Fruit fly (Drosophila melanogaster) whole organism, embryonic: ENCODE results near the gene CG9986.
A peak's percentile ranks its signal among the peaks of the same experiment; 100 is the strongest.

ENCODE experiments used
- ATbp ChIP-seq: fragments of 200-800 bp; sonication (Bioruptor generic); optimal IDR thresholded peaks from 2 replicates; lab custom pipeline; 2017; ENCODE audit warnings: missing biosample characterization, mild to moderate bottlenecking, missing genetic modification characterization, missing genetic modification reagents
- CG12155 ChIP-seq: fragments of 200-800 bp; sonication (Bioruptor generic); optimal IDR thresholded peaks from 3 replicates; lab custom pipeline; 2016; ENCODE audit warnings: missing biosample characterization, missing genetic modification characterization
- CG12299 ChIP-seq: fragments of 200-800 bp; sonication (Bioruptor generic); optimal IDR thresholded peaks from 2 replicates; lab custom pipeline; 2018; ENCODE audit warnings: missing biosample characterization, mild to moderate bottlenecking, missing genetic modification characterization
- CG13775 ChIP-seq: fragments of 200-800 bp; sonication (Bioruptor generic); optimal IDR thresholded peaks from 3 replicates; lab custom pipeline; 2017; ENCODE audit warnings: missing biosample characterization, mild to moderate bottlenecking, missing genetic modification characterization
- CG14050 ChIP-seq: fragments of 200-800 bp; sonication (Bioruptor generic); IDR thresholded peaks from 3 replicates; pipeline ENCODE4 v1.3.6; 2022; ENCODE audit warnings: missing biosample characterization, missing genetic modification characterization
- CG1603 ChIP-seq: fragments of 200-800 bp; sonication (Bioruptor generic); optimal IDR thresholded peaks from 2 replicates; lab custom pipeline; 2019; ENCODE audit warnings: missing biosample characterization, mild to moderate bottlenecking, missing genetic modification characterization, moderate library complexity
- CG2202 ChIP-seq: fragments of 200-800 bp; sonication (Bioruptor generic); optimal IDR thresholded peaks from 2 replicates; lab custom pipeline; 2018; ENCODE audit warnings: missing biosample characterization, mild to moderate bottlenecking, missing genetic modification characterization
- CG34224 ChIP-seq: fragments of 200-800 bp; sonication (Bioruptor generic); IDR thresholded peaks from 3 replicates; pipeline ENCODE4 v1.3.6; 2022; ENCODE audit warnings: missing biosample characterization, missing genetic modification characterization; ENCODE audit not compliant: partially characterized antibody
- CG4617 ChIP-seq: fragments of 200-800 bp; sonication (Bioruptor generic); optimal IDR thresholded peaks from 3 replicates; lab custom pipeline; 2016; ENCODE audit warnings: missing biosample characterization, missing genetic modification characterization, borderline replicate concordance
- CG6765 ChIP-seq: fragments of 200-800 bp; sonication (Bioruptor generic); optimal IDR thresholded peaks from 3 replicates; lab custom pipeline; 2017; ENCODE audit warnings: missing biosample characterization, mild to moderate bottlenecking, missing genetic modification characterization
- CG7357 ChIP-seq: fragments of 200-800 bp; sonication (Bioruptor generic); IDR thresholded peaks from 3 replicates; pipeline ENCODE4 v1.3.6; 2022; ENCODE audit warnings: missing biosample characterization, missing genetic modification characterization
- CG8359 ChIP-seq: fragments of 200-800 bp; sonication (Bioruptor generic); optimal IDR thresholded peaks from 2 replicates; lab custom pipeline; 2017; ENCODE audit warnings: missing biosample characterization, mild to moderate bottlenecking, missing genetic modification characterization, borderline replicate concordance
- CG8924 ChIP-seq: fragments of 200-800 bp; optimal IDR thresholded peaks from 3 replicates; lab custom pipeline; 2019; ENCODE audit warnings: missing biosample characterization, mild to moderate bottlenecking, missing genetic modification characterization, moderate library complexity
- CG9932 ChIP-seq: fragments of 200-800 bp; sonication (Bioruptor generic); IDR thresholded peaks from 2 replicates; pipeline ENCODE4 v1.3.6; 2022; ENCODE audit warnings: missing biosample characterization, missing genetic modification characterization
- CoRest ChIP-seq: fragments of 200-800 bp; sonication (Bioruptor generic); optimal IDR thresholded peaks from 3 replicates; lab custom pipeline; 2018; ENCODE audit warnings: missing biosample characterization, mild to moderate bottlenecking, missing genetic modification characterization, moderate library complexity
- Dip3 ChIP-seq: fragments of 200-800 bp; sonication (Bioruptor generic); optimal IDR thresholded peaks from 3 replicates; lab custom pipeline; 2016; ENCODE audit warnings: missing biosample characterization, missing genetic modification characterization
- Dp ChIP-seq: fragments of 200-800 bp; sonication (Bioruptor generic); optimal IDR thresholded peaks from 2 replicates; lab custom pipeline; 2018; ENCODE audit warnings: missing biosample characterization, mild to moderate bottlenecking, missing genetic modification characterization, moderate library complexity
- E2f2 ChIP-seq: fragments of 200-800 bp; sonication (Bioruptor generic); IDR thresholded peaks from 2 replicates; pipeline ENCODE4 v1.3.6; 2022; ENCODE audit warnings: missing biosample characterization, missing genetic modification characterization
- Gug ChIP-seq: fragments of 200-800 bp; sonication (Bioruptor generic); IDR thresholded peaks from 4 replicates; pipeline ENCODE4 v1.3.6; 2022; ENCODE audit warnings: missing biosample characterization, missing genetic modification characterization
- Hr39 ChIP-seq: fragments of >200 bp; optimal IDR thresholded peaks from 2 replicates; lab custom pipeline; 2017
- Lhr ChIP-seq: fragments of 200-800 bp; sonication (Bioruptor generic); optimal IDR thresholded peaks from 3 replicates; lab custom pipeline; 2017; ENCODE audit warnings: mild to moderate bottlenecking, missing biosample characterization, missing genetic modification reagents, missing genetic modification characterization
- MBD-R2 ChIP-seq: fragments of 200-800 bp; sonication (Bioruptor generic); IDR thresholded peaks from 2 replicates; pipeline ENCODE4 v1.3.6; 2022; ENCODE audit warnings: missing biosample characterization, missing genetic modification characterization
- MESR4 ChIP-seq: fragments of 200-800 bp; sonication (Bioruptor generic); optimal IDR thresholded peaks from 2 replicates; lab custom pipeline; 2018; ENCODE audit warnings: missing biosample characterization, mild to moderate bottlenecking, missing genetic modification characterization, moderate library complexity
- NFAT ChIP-seq: fragments of 200-800 bp; sonication (Bioruptor generic); IDR thresholded peaks from 2 replicates; pipeline ENCODE4 v1.3.6; 2022; ENCODE audit warnings: missing biosample characterization, missing genetic modification characterization
- Sin3A ChIP-seq: fragments of >200 bp; optimal IDR thresholded peaks from 2 replicates; lab custom pipeline; 2018
- Sry-δ ChIP-seq: fragments of 200-800 bp; sonication (Bioruptor generic); optimal IDR thresholded peaks from 2 replicates; lab custom pipeline; 2016; ENCODE audit warnings: missing biosample characterization, missing genetic modification characterization
- amos ChIP-seq: fragments of 200-800 bp; sonication (Bioruptor generic); IDR thresholded peaks from 2 replicates; pipeline ENCODE4 v1.3.6; 2022; ENCODE audit warnings: missing biosample characterization, missing genetic modification characterization; ENCODE audit not compliant: partially characterized antibody
- ap ChIP-seq: fragments of 200-800 bp; sonication (Bioruptor generic); IDR thresholded peaks from 2 replicates; pipeline ENCODE4 v1.3.6; 2022; ENCODE audit warnings: missing biosample characterization, missing genetic modification characterization
- ato ChIP-seq: fragments of 200-800 bp; sonication (Bioruptor generic); IDR thresholded peaks from 2 replicates; pipeline ENCODE4 v1.3.6; 2022; ENCODE audit warnings: missing biosample characterization, missing genetic modification characterization; ENCODE audit not compliant: partially characterized antibody
- chm ChIP-seq: fragments of 200-800 bp; sonication (Bioruptor generic); IDR thresholded peaks from 2 replicates; pipeline ENCODE4 v1.3.6; 2022; ENCODE audit warnings: missing biosample characterization, missing genetic modification characterization
- ci ChIP-seq: fragments of 200-800 bp; sonication (Bioruptor generic); IDR thresholded peaks from 3 replicates; pipeline ENCODE4 v1.3.6; 2022; ENCODE audit warnings: missing biosample characterization, missing genetic modification characterization
- crol ChIP-seq: fragments of 200-800 bp; sonication (Bioruptor generic); IDR thresholded peaks from 2 replicates; pipeline ENCODE4 v1.3.6; 2022; ENCODE audit warnings: missing biosample characterization, missing genetic modification characterization
- dm ChIP-seq: fragments of 200-800 bp; sonication (Bioruptor generic); optimal IDR thresholded peaks from 3 replicates; lab custom pipeline; 2016; ENCODE audit warnings: missing biosample characterization, missing genetic modification characterization
- en ChIP-seq: fragments of 200-800 bp; sonication (Bioruptor generic); optimal IDR thresholded peaks from 2 replicates; lab custom pipeline; 2016; ENCODE audit warnings: missing biosample characterization, missing genetic modification characterization
- ewg ChIP-seq: fragments of 200-800 bp; sonication (Bioruptor generic); optimal IDR thresholded peaks from 3 replicates; lab custom pipeline; 2017; ENCODE audit warnings: mild to moderate bottlenecking, missing biosample characterization, missing genetic modification reagents, missing genetic modification characterization
- gcm2 ChIP-seq: fragments of 200-800 bp; sonication (Bioruptor generic); optimal IDR thresholded peaks from 2 replicates; lab custom pipeline; 2016; ENCODE audit warnings: missing biosample characterization, missing genetic modification characterization
- hkb ChIP-seq, 2 experiments: fragments of 200-800 bp in 1 of 2; fragments of >200 bp in 1 of 2; sonication (Bioruptor generic) in 1 of 2; IDR thresholded peaks in 1 of 2; optimal IDR thresholded peaks in 1 of 2; 2 replicates each; pipeline versions ENCODE4 v1.3.6 to Lab custom; 2017 to 2022; ENCODE audit warnings: missing biosample characterization in 1 of 2, missing genetic modification characterization in 1 of 2
- ken ChIP-seq: fragments of 200-800 bp; sonication (Bioruptor generic); IDR thresholded peaks from 3 replicates; pipeline ENCODE4 v1.3.6; 2022; ENCODE audit warnings: missing biosample characterization, missing genetic modification characterization
- nau ChIP-seq: fragments of 200-800 bp; sonication (Bioruptor generic); optimal IDR thresholded peaks from 3 replicates; lab custom pipeline; 2017; ENCODE audit warnings: missing biosample characterization, mild to moderate bottlenecking, missing genetic modification characterization, missing genetic modification reagents
- salm ChIP-seq: fragments of 200-800 bp; sonication (Bioruptor generic); optimal IDR thresholded peaks from 2 replicates; lab custom pipeline; 2018; ENCODE audit warnings: missing biosample characterization, mild to moderate bottlenecking, missing genetic modification characterization
- scrt ChIP-seq: fragments of 200-800 bp; sonication (Bioruptor generic); optimal IDR thresholded peaks from 2 replicates; lab custom pipeline; 2018; ENCODE audit warnings: missing biosample characterization, mild to moderate bottlenecking, missing genetic modification characterization, moderate library complexity
- sens ChIP-seq: fragments of 200-800 bp; sonication (Bioruptor generic); peaks from one replicate; lab custom pipeline; 2016; ENCODE audit warnings: missing biosample characterization, missing genetic modification characterization
- slbo ChIP-seq: fragments of 200-800 bp; sonication (Bioruptor generic); IDR thresholded peaks from 2 replicates; pipeline ENCODE4 v1.3.6; 2022; ENCODE audit warnings: missing biosample characterization, missing genetic modification characterization
- tll ChIP-seq, 2 experiments: fragments of 200-800 bp in 1 of 2; fragments of >200 bp in 1 of 2; sonication (Bioruptor generic) in 1 of 2; optimal IDR thresholded peaks; 2 replicates each; lab custom pipeline; 2017 to 2019; ENCODE audit warnings: missing biosample characterization in 2 of 2, missing genetic modification characterization in 2 of 2, mild to moderate bottlenecking in 1 of 2, moderate library complexity in 1 of 2
- toy ChIP-seq: fragments of 200-800 bp; sonication (Bioruptor generic); IDR thresholded peaks from 2 replicates; pipeline ENCODE4 v1.3.6; 2022; ENCODE audit warnings: missing biosample characterization, missing genetic modification characterization
- trem ChIP-seq: fragments of 200-800 bp; optimal IDR thresholded peaks from 3 replicates; lab custom pipeline; 2019; ENCODE audit warnings: missing biosample characterization, mild to moderate bottlenecking, missing genetic modification characterization, moderate library complexity
- yki ChIP-seq: fragments of >200 bp; optimal IDR thresholded peaks from 3 replicates; lab custom pipeline; 2018

CG9986 gene

DNA sequence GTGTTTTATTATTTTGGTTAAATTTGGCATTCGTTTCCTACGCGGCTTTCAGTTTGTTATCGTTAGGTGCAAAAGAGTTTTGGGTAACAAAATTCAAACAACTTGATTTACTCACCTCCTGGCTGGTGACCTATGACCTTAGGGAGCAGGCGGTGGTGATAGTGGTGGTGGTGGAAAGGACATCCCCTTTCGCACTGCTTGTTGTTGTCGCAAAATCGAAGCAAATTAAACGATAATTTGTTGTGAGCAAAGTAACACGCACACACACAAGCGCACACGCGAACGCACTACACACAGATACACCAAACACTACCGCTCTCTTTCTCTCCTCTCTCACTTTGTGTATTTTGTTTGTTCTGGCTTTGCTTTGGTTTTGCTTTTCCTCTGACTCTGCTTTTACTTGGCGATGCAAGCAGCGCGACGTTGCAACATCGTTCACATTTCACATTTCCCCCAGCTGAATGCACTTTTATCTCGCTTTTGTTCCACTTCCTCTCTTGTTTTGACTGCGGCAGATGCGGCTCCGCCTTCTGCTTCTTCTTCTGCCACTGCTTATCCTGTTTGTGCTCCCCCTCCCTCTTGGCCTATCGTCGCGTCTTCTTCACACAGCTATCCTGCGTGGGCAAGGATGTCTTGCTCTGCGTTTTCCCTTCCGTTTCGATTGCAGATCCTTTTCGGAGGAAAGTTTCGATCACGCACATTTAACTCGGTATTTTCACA lies 28.5 kb downstream of the CG9986 start (continued):
- TF ChIP-seq gcm2 (GFP tag; lab: Kevin White, UChicago): no peak
- no peak for TF ChIP-seq MESR4 (GFP tag; lab: Kevin White, UChicago)
- peak; percentile 16 for TF ChIP-seq nau
- TF ChIP-seq tll (GFP tag; optimal IDR thresholded peaks at IDR 0.05; lab: Kevin White, UChicago): peak in 1 of 2 experiments; percentile 25
- TF ChIP-seq chm (GFP tag; lab: Robert Waterston, UW): 0 out of 2 replicates have a peak, but pooled peaks have one; percentile 46
- no peak for TF ChIP-seq salm (tag; lab: Kevin White, UChicago)
- no peak for TF ChIP-seq scrt
- TF ChIP-seq CG12299 (tag; lab: Kevin White, UChicago): peak; percentile 1
- peak; percentile 4 for TF ChIP-seq CG8924 (tag; lab: Kevin White, UChicago)
- no peak for TF ChIP-seq en (GFP tag; lab: Kevin White, UChicago)
- no peak for TF ChIP-seq CG7357 (GFP tag; lab: Robert Waterston, UW)
- TF ChIP-seq ap (GFP tag; lab: Robert Waterston, UW): no peak
- no peak for TF ChIP-seq yki (lab: Kevin White, UChicago)
- peak; percentile 79 for TF ChIP-seq crol (GFP tag; lab: Robert Waterston, UW)
- peak; percentile 23 for TF ChIP-seq CG4617
- TF ChIP-seq CG13775 (GFP tag; lab: Kevin White, UChicago): no peak
- TF ChIP-seq Hr39: no peak
- TF ChIP-seq Dp: no peak
- no peak for TF ChIP-seq CG2202 (tag; lab: Kevin White, UChicago)
- TF ChIP-seq CG12155 (GFP tag; lab: Kevin White, UChicago): no peak
- peak; percentile 27 for TF ChIP-seq ATbp (GFP tag; lab: Kevin White, UChicago)
- TF ChIP-seq CG8359 (GFP tag; lab: Kevin White, UChicago): no peak
- no peak for TF ChIP-seq CG34224 (GFP tag; lab: Robert Waterston, UW)
- TF ChIP-seq, all 482 proteins: peak for 33

DNA sequence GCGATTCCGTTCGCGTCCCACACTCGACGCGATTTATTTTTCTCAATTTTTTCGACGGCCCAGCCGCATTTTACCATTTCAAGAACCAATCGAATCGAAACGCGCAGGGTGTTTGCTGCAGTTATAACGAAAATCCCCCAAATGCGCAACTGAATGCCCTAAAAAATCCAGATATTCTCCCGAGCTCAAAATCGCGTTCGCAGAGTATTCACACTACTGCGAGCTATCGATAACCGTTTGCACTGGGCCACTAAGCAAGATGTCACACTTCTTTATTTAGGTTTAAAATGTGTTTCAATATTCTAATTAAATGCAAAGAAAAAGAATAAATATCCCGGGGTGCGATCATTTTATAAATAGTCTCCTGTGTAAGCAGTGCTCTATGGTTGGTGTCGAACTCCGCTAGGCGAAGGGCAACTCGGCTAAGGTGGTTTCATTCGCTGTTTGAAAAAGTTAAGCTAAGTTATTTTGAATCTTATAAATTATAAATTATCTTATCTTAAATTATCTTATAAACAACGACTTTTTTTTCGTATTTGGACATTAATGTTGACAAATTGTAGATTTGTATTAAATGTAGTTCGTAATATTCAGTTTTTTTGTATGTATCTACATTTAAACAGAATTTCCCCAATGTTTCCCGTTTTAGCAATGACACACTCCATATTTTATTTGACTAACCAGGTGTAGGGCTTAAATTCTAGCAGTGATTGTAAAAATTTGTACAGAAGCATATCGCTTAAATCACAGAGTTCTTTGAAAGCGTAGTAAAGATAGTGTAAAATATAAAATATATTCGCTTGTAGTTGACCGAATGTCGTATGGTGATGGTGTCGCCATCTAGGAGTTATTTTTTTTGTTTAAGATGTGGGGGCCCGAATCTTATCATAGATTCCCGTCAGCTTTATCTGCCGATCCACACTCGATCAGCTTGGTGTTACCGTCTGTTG lies 29.4 kb downstream of the CG9986 start, which contains the start of gene CG10011:
TSS of gene CG10011 (minus strand) at position 119 of the 950 bp plus-strand sequence.
- TF ChIP-seq ci (GFP tag; lab: Robert Waterston, UW) (peak; percentile 20; the same call in 1 of the 3 replicates), amos (peak; percentile 59), Lhr (GFP tag; lab: Kevin White, UChicago) (peak; percentile 58), sens (peak; percentile 79), slbo (GFP tag; lab: Robert Waterston, UW) (peak; percentile 35; the same call in 1 of the 2 replicates), hkb (optimal IDR thresholded peaks at IDR 0.05; lab: Kevin White, UChicago) (peak; percentile 92), hkb (GFP tag; IDR thresholded peaks at IDR 0.05; lab: Robert Waterston, UW) (peak; percentile 20; the same call in 1 of the 2 replicates), dm (GFP tag; lab: Kevin White, UChicago) (no peak), NFAT (0 out of 2 replicates have a peak, but pooled peaks have one; percentile 7), CG14050 (GFP tag; lab: Robert Waterston, UW) (no peak), Dp (peak; percentile 10), ken (0 out of 3 replicates have a peak, but pooled peaks have one; percentile 30), CG1603 (peak; percentile 82), ato (GFP tag; lab: Robert Waterston, UW) (0 out of 2 replicates have a peak, but pooled peaks have one; percentile 8), E2f2 (GFP tag; lab: Robert Waterston, UW) (peak; percentile 32; the same call in 1 of the 2 replicates), CoRest (tag; lab: Kevin White, UChicago) (peak; percentile 24), CG6765 (GFP tag; lab: Kevin White, UChicago) (no peak), Gug (GFP tag; lab: Robert Waterston, UW) (peak; percentile 6; the same call in 1 of the 4 replicates), MBD-R2 (GFP tag; lab: Robert Waterston, UW) (peak; percentile 53), Sin3A (lab: Kevin White, UChicago) (peak; percentile 97), Sry-δ (GFP tag; lab: Kevin White, UChicago) (peak; percentile 1), trem (tag; lab: Kevin White, UChicago) (peak; percentile 18), CG9932 (peak; percentile 44), Dip3 (GFP tag; lab: Kevin White, UChicago) (no peak), toy (GFP tag; lab: Robert Waterston, UW) (no peak), ewg (GFP tag; lab: Kevin White, UChicago) (peak; percentile 79)
